Worm (Caenorhabditis elegans) whole organism, L4 larva: ENCODE measurements around the gene npp-1.

Source experiments
- F49E8.2 ChIP-seq: sonication (generic microtip); optimal IDR thresholded peaks from 2 replicates; lab custom pipeline; 2016; ENCODE audit warnings: missing compliant biosample characterization, mild to moderate bottlenecking, missing genetic modification characterization, borderline replicate concordance
- daf-12 ChIP-seq: fragments of 150-350 bp; optimal IDR thresholded peaks from 2 replicates; lab custom pipeline; 2014; ENCODE audit warnings: missing biosample characterization, missing genetic modification reagents, missing genetic modification characterization
- lin-13 ChIP-seq: fragments of 150-350 bp; optimal IDR thresholded peaks from 2 replicates; lab custom pipeline; 2014; ENCODE audit warnings: missing biosample characterization, missing genetic modification reagents, missing genetic modification characterization
- lsy-2 ChIP-seq, 2 experiments: fragments of 150-350 bp in 1 of 2; sonication (generic microtip) in 1 of 2; optimal IDR thresholded peaks; 2 replicates each; lab custom pipeline; 2014 to 2017; ENCODE audit warnings: missing biosample characterization in 2 of 2, missing genetic modification characterization in 2 of 2
- nhr-237 ChIP-seq: sonication (generic microtip); optimal IDR thresholded peaks from 2 replicates; lab custom pipeline; 2017; ENCODE audit warnings: missing biosample characterization, missing genetic modification characterization
- nhr-25 ChIP-seq: sonication (generic microtip); optimal IDR thresholded peaks from 2 replicates; lab custom pipeline; 2017; ENCODE audit warnings: missing genetic modification characterization, mild to moderate bottlenecking, missing compliant biosample characterization, antibody characterized with exemption, moderate library complexity, borderline replicate concordance; ENCODE audit not compliant: insufficient read depth
- ztf-11 ChIP-seq: fragments of 150-350 bp; optimal IDR thresholded peaks from 2 replicates; lab custom pipeline; 2014; ENCODE audit warnings: missing biosample characterization, missing genetic modification characterization

DNA sequence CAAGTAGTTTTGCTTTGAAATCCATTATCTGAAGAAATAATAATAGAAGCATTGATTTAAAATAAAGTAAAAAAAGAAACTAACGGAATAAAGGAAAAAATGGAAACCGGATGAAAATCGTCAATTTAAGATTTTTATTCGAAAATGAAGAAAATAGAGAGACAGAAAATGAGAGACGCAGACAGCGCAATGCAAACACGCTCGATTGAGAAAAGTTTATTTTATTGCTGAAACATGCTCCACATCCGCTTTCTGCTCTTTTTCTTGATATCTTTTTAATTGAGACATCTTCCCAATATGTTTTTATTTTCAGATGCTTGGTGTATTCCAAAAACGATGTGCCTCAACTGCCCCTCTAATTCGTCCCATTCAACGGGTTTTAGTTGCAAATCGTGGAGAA lies 26.0 kb downstream of the npp-1 start, which contains the start of the genes prp-18 and mccc-1:
- no peak for TF ChIP-seq lin-13
- no peak for TF ChIP-seq F49E8.2 (tag; lab: Kevin White, UChicago)
- no peak for TF ChIP-seq nhr-25
- no peak for TF ChIP-seq lsy-2 (tag; optimal IDR thresholded peaks at IDR 0.05; lab: Kevin White, UChicago)
- no peak for TF ChIP-seq nhr-237 (tag; lab: Kevin White, UChicago)
- TF ChIP-seq daf-12 (tag; lab: Kevin White, UChicago): no peak
- TF ChIP-seq ztf-11 (tag; lab: Kevin White, UChicago): no peak
